Fruit fly (Drosophila melanogaster) whole organism, embryonic: ENCODE results near the gene endos.

ENCODE experiments used
- Ada2b ChIP-seq: fragments of 200-800 bp; sonication (Bioruptor generic); IDR thresholded peaks from 2 replicates; pipeline ENCODE4 v1.3.6; 2022; ENCODE audit warnings: missing biosample characterization, missing genetic modification characterization
- BtbVII ChIP-seq: fragments of 200-800 bp; sonication (Bioruptor generic); optimal IDR thresholded peaks from 3 replicates; lab custom pipeline; 2017; ENCODE audit warnings: missing biosample characterization, mild to moderate bottlenecking, missing genetic modification characterization
- CG11085 ChIP-seq: fragments of 200-800 bp; sonication (Bioruptor generic); IDR thresholded peaks from 2 replicates; pipeline ENCODE4 v1.3.6; 2022; ENCODE audit warnings: missing biosample characterization, missing genetic modification characterization
- CG11696 ChIP-seq: fragments of 200-800 bp; sonication (Bioruptor generic); IDR thresholded peaks from 2 replicates; pipeline ENCODE4 v1.3.6; 2022; ENCODE audit warnings: missing biosample characterization, missing genetic modification characterization
- CG14050 ChIP-seq: fragments of 200-800 bp; sonication (Bioruptor generic); IDR thresholded peaks from 3 replicates; pipeline ENCODE4 v1.3.6; 2022; ENCODE audit warnings: missing biosample characterization, missing genetic modification characterization
- CG14667 ChIP-seq: fragments of 200-800 bp; sonication (Bioruptor generic); IDR thresholded peaks from 2 replicates; pipeline ENCODE4 v1.3.6; 2022; ENCODE audit warnings: missing biosample characterization, missing genetic modification characterization
- CG15479 ChIP-seq: fragments of 200-800 bp; sonication (Bioruptor generic); optimal IDR thresholded peaks from 3 replicates; lab custom pipeline; 2019; ENCODE audit warnings: missing biosample characterization, mild to moderate bottlenecking, missing genetic modification characterization, moderate library complexity
- CG17186 ChIP-seq: fragments of 200-800 bp; sonication (Bioruptor generic); optimal IDR thresholded peaks from 3 replicates; lab custom pipeline; 2017; ENCODE audit warnings: missing biosample characterization, missing genetic modification reagents, missing genetic modification characterization
- CG17361 ChIP-seq: fragments of 200-800 bp; sonication (Bioruptor generic); IDR thresholded peaks from 3 replicates; pipeline ENCODE4 v1.3.6; 2022; ENCODE audit warnings: missing biosample characterization, missing genetic modification characterization
- CG17612 ChIP-seq: fragments of 200-800 bp; sonication (Bioruptor generic); IDR thresholded peaks from 2 replicates; pipeline ENCODE4 v1.3.6; 2022; ENCODE audit warnings: missing biosample characterization, missing genetic modification characterization
- CG31388 ChIP-seq: fragments of 200-800 bp; sonication (Bioruptor generic); optimal IDR thresholded peaks from 2 replicates; lab custom pipeline; 2016; ENCODE audit warnings: missing biosample characterization, missing genetic modification characterization
- CG3726 ChIP-seq: fragments of 200-800 bp; sonication (Bioruptor generic); IDR thresholded peaks from 3 replicates; pipeline ENCODE4, ENCODE4 v1.3.6; 2022; ENCODE audit warnings: missing biosample characterization, missing genetic modification characterization
- CG6272 ChIP-seq: fragments of 200-800 bp; sonication (Bioruptor generic); IDR thresholded peaks from 2 replicates; pipeline ENCODE4 v1.3.6; 2022; ENCODE audit warnings: missing biosample characterization, missing genetic modification characterization
- CG7271 ChIP-seq: fragments of 200-800 bp; sonication (Bioruptor generic); optimal IDR thresholded peaks from 2 replicates; lab custom pipeline; 2018; ENCODE audit warnings: missing biosample characterization, mild to moderate bottlenecking, missing genetic modification characterization, moderate library complexity
- CrebB ChIP-seq: fragments of 200-800 bp; sonication (Bioruptor generic); optimal IDR thresholded peaks from 3 replicates; lab custom pipeline; 2018; ENCODE audit warnings: missing biosample characterization, mild to moderate bottlenecking, missing genetic modification characterization
- D ChIP-seq, 2 experiments: fragments of 200-800 bp in 1 of 2; fragments of >200 bp in 1 of 2; sonication (Bioruptor generic) in 1 of 2; optimal IDR thresholded peaks; 2 replicates in 1 of 2; 3 replicates in 1 of 2; lab custom pipeline; 2017; ENCODE audit warnings: mild to moderate bottlenecking in 1 of 2, missing biosample characterization in 1 of 2, missing genetic modification characterization in 1 of 2, missing genetic modification reagents in 1 of 2
- Dp ChIP-seq: fragments of 200-800 bp; sonication (Bioruptor generic); optimal IDR thresholded peaks from 2 replicates; lab custom pipeline; 2018; ENCODE audit warnings: missing biosample characterization, mild to moderate bottlenecking, missing genetic modification characterization, moderate library complexity
- Elba2 ChIP-seq: fragments of 200-800 bp; sonication (Bioruptor generic); optimal IDR thresholded peaks from 3 replicates; lab custom pipeline; 2016; ENCODE audit warnings: missing biosample characterization, missing genetic modification characterization
- Lhr ChIP-seq: fragments of 200-800 bp; sonication (Bioruptor generic); optimal IDR thresholded peaks from 3 replicates; lab custom pipeline; 2017; ENCODE audit warnings: mild to moderate bottlenecking, missing biosample characterization, missing genetic modification reagents, missing genetic modification characterization
- NC2α ChIP-seq: fragments of 200-800 bp; sonication (Bioruptor generic); optimal IDR thresholded peaks from 2 replicates; lab custom pipeline; 2016; ENCODE audit warnings: missing biosample characterization, missing genetic modification characterization
- NfI ChIP-seq: fragments of 200-800 bp; sonication (Bioruptor generic); optimal IDR thresholded peaks from 3 replicates; lab custom pipeline; 2018; ENCODE audit warnings: missing biosample characterization, mild to moderate bottlenecking, missing genetic modification characterization, moderate library complexity
- Vsx1 ChIP-seq: fragments of 200-800 bp; sonication (Bioruptor generic); optimal IDR thresholded peaks from 2 replicates; lab custom pipeline; 2017; ENCODE audit warnings: missing biosample characterization, mild to moderate bottlenecking, missing genetic modification characterization, missing genetic modification reagents
- ara ChIP-seq: fragments of 200-800 bp; sonication (Bioruptor generic); IDR thresholded peaks from 2 replicates; pipeline ENCODE4 v1.3.6; 2022; ENCODE audit warnings: missing biosample characterization, missing genetic modification characterization
- cad ChIP-seq: fragments of >200 bp; optimal IDR thresholded peaks from 2 replicates; lab custom pipeline; 2017; ENCODE audit warnings: missing biosample characterization, missing genetic modification characterization
- crol ChIP-seq: fragments of 200-800 bp; sonication (Bioruptor generic); IDR thresholded peaks from 2 replicates; pipeline ENCODE4 v1.3.6; 2022; ENCODE audit warnings: missing biosample characterization, missing genetic modification characterization
- dmrt11E ChIP-seq: fragments of 200-800 bp; sonication (Bioruptor generic); optimal IDR thresholded peaks from 3 replicates; lab custom pipeline; 2018; ENCODE audit warnings: missing biosample characterization, mild to moderate bottlenecking, missing genetic modification characterization, moderate library complexity
- exex ChIP-seq: fragments of 200-800 bp; sonication (Bioruptor generic); optimal IDR thresholded peaks from 4 replicates; lab custom pipeline; 2018; ENCODE audit warnings: missing biosample characterization, mild to moderate bottlenecking, missing genetic modification characterization, moderate library complexity
- hbn ChIP-seq: fragments of 200-800 bp; sonication (Bioruptor generic); IDR thresholded peaks from 2 replicates; pipeline ENCODE4 v1.3.6; 2022; ENCODE audit warnings: missing biosample characterization, missing genetic modification characterization; ENCODE audit not compliant: partially characterized antibody
- insv ChIP-seq, 2 experiments: fragments of 200-800 bp; sonication (Bioruptor generic); optimal IDR thresholded peaks; 3 replicates each; lab custom pipeline; 2016 to 2018; ENCODE audit warnings: missing biosample characterization in 2 of 2, missing genetic modification characterization in 2 of 2
- jing ChIP-seq: fragments of 200-800 bp; sonication (Bioruptor generic); optimal IDR thresholded peaks from 2 replicates; lab custom pipeline; 2018; ENCODE audit warnings: missing biosample characterization, mild to moderate bottlenecking, missing genetic modification characterization
- kni ChIP-seq: fragments of 200-800 bp; sonication (Bioruptor generic); optimal IDR thresholded peaks from 3 replicates; lab custom pipeline; 2017; ENCODE audit warnings: mild to moderate bottlenecking, missing biosample characterization, missing genetic modification reagents, missing genetic modification characterization
- lab ChIP-seq: fragments of 200-800 bp; sonication (Bioruptor generic); optimal IDR thresholded peaks from 3 replicates; lab custom pipeline; 2017; ENCODE audit warnings: missing biosample characterization, missing genetic modification characterization, mild to moderate bottlenecking, moderate library complexity, missing genetic modification reagents
- nerfin-1 ChIP-seq: fragments of 200-800 bp; sonication (Bioruptor generic); optimal IDR thresholded peaks from 3 replicates; lab custom pipeline; 2019; ENCODE audit warnings: missing biosample characterization, mild to moderate bottlenecking, missing genetic modification characterization, moderate library complexity
- org-1 ChIP-seq: fragments of 200-800 bp; sonication (Bioruptor generic); optimal IDR thresholded peaks from 2 replicates; lab custom pipeline; 2017; ENCODE audit warnings: missing biosample characterization, missing genetic modification characterization
- prd ChIP-seq, 3 experiments: fragments of >200 bp in 2 of 3; fragments of 200-800 bp in 1 of 3; sonication (Bioruptor generic) in 1 of 3; optimal IDR thresholded peaks in 2 of 3; IDR thresholded peaks in 1 of 3; 2 replicates in 2 of 3; 3 replicates in 1 of 3; pipeline versions ENCODE4 v1.3.6 to Lab custom; 2017 to 2022; ENCODE audit warnings: missing biosample characterization in 1 of 3, missing genetic modification characterization in 1 of 3
- ro ChIP-seq: fragments of 200-800 bp; sonication (Bioruptor generic); IDR thresholded peaks from 2 replicates; pipeline ENCODE4 v1.3.6; 2022; ENCODE audit warnings: missing biosample characterization, missing genetic modification characterization
- row ChIP-seq: fragments of 200-800 bp; sonication (Bioruptor generic); IDR thresholded peaks from 3 replicates; pipeline ENCODE4 v1.3.6; 2022; ENCODE audit warnings: missing biosample characterization, missing genetic modification characterization
- scrt ChIP-seq: fragments of 200-800 bp; sonication (Bioruptor generic); optimal IDR thresholded peaks from 2 replicates; lab custom pipeline; 2018; ENCODE audit warnings: missing biosample characterization, mild to moderate bottlenecking, missing genetic modification characterization, moderate library complexity
- sens ChIP-seq: fragments of 200-800 bp; sonication (Bioruptor generic); peaks from one replicate; lab custom pipeline; 2016; ENCODE audit warnings: missing biosample characterization, missing genetic modification characterization
- tll ChIP-seq, 2 experiments: fragments of 200-800 bp in 1 of 2; fragments of >200 bp in 1 of 2; sonication (Bioruptor generic) in 1 of 2; optimal IDR thresholded peaks; 2 replicates each; lab custom pipeline; 2017 to 2019; ENCODE audit warnings: missing biosample characterization in 2 of 2, missing genetic modification characterization in 2 of 2, mild to moderate bottlenecking in 1 of 2, moderate library complexity in 1 of 2
- vfl ChIP-seq: fragments of 200-800 bp; sonication (Bioruptor generic); optimal IDR thresholded peaks from 2 replicates; lab custom pipeline; 2016; ENCODE audit warnings: missing biosample characterization, missing genetic modification characterization
- vvl ChIP-seq: fragments of 200-800 bp; sonication (Bioruptor generic); IDR thresholded peaks from 2 replicates; pipeline ENCODE4 v1.3.6; 2022; ENCODE audit warnings: missing biosample characterization, missing genetic modification characterization
- zen ChIP-seq: fragments of 200-800 bp; sonication (Bioruptor generic); optimal IDR thresholded peaks from 3 replicates; lab custom pipeline; 2018; ENCODE audit warnings: missing biosample characterization, mild to moderate bottlenecking, missing genetic modification characterization, moderate library complexity
- zfh2 ChIP-seq: fragments of 200-800 bp; sonication (Bioruptor generic); optimal IDR thresholded peaks from 2 replicates; lab custom pipeline; 2016; ENCODE audit warnings: missing biosample characterization, missing genetic modification characterization

The endos gene

DNA sequence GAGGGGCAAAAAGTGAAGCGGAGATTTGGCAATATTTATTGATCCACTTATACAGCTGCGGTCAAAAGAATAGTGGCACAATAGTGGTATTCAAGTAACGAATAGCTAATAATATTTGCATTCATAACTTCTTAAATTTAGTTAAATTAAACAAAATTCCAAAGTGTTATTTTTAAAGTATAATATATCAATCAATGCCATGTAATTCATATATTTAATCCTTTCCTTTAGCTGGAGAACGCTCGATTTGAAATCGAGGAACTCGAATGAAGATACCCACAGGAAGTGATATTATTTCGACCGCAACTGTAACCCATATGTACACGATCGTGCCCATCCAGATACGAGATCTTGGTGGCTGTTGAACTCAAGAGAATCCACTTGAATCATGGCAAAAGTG, 47.7 kb upstream of the endos start:
- TF ChIP-seq CG11696 (GFP tag; lab: Robert Waterston, UW) = peak; percentile 28; the same call in 1 of the 2 replicates
- no peak for TF ChIP-seq scrt (GFP tag; lab: Kevin White, UChicago)
- TF ChIP-seq BtbVII (GFP tag; lab: Kevin White, UChicago) = no peak

dm6 chr3L:14078227-14078626, 46.7 kb upstream of the endos start:
- no peak for TF ChIP-seq CG14050 (GFP tag; lab: Robert Waterston, UW)
- peak; percentile 55 for TF ChIP-seq sens
- TF ChIP-seq, all 482 proteins: peak for 1

dm6 chr3L:14076559-14076958, 45.1 kb upstream of the endos start:
- TF ChIP-seq CG7271 (tag; lab: Kevin White, UChicago) = no peak
- peak; percentile 13 for TF ChIP-seq zen (tag; lab: Kevin White, UChicago)
- peak; percentile 82 for TF ChIP-seq cad (GFP tag; lab: Kevin White, UChicago)
- TF ChIP-seq tll (GFP tag; optimal IDR thresholded peaks at IDR 0.05; lab: Kevin White, UChicago) = peak in 1 of 2 experiments; percentile 75
- peak; percentile 74 for TF ChIP-seq kni
- TF ChIP-seq prd (optimal IDR thresholded peaks at IDR 0.05; lab: Kevin White, UChicago) = no peak
- peak; percentile 7; the same call in 1 of the 3 replicates for TF ChIP-seq prd (GFP tag; IDR thresholded peaks at IDR 0.05; lab: Robert Waterston, UW)
- TF ChIP-seq insv (GFP tag; optimal IDR thresholded peaks at IDR 0.05; lab: Kevin White, UChicago) = peak in 1 of 2 experiments; percentile 47
- TF ChIP-seq D (optimal IDR thresholded peaks at IDR 0.05; lab: Kevin White, UChicago) = peak; percentile 29
- TF ChIP-seq D (GFP tag; optimal IDR thresholded peaks at IDR 0.05; lab: Kevin White, UChicago) = no peak
- TF ChIP-seq vvl = peak; percentile 56
- no peak for TF ChIP-seq zfh2 (GFP tag; lab: Kevin White, UChicago)
- TF ChIP-seq Elba2 = peak; percentile 10
- TF ChIP-seq CG15479 (GFP tag; lab: Kevin White, UChicago) = peak; percentile 90
- 0 out of 3 replicates have a peak, but pooled peaks have one; percentile 15 for TF ChIP-seq CG3726 (GFP tag; lab: Robert Waterston, UW)
- no peak for TF ChIP-seq CG6272 (GFP tag; lab: Robert Waterston, UW)

DNA sequence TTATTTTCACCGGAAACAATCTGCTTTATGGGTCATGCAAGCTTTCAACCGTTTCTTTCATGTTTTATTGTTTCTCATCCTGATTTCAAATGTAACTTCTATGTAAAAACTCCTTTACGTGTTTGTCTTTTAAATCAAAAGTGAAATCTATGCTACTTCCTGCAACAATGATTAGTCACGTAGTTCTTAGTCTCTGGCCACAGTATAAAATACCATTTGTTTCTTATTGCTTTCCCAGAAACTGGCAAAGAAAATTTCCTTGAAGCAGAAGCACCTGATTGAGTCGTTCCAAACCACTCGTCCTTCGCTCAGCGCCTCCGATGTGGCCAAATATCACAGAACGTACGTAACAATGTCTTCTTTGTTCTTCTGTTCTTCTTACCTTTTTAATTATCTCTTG, 44.0 kb upstream of the endos start, which contains the start of gene btl:
Gene btl (plus strand): TSS at position 301 of the 400 bp plus-strand sequence.
- TF ChIP-seq CrebB (tag; lab: Kevin White, UChicago) = no peak
- no peak for TF ChIP-seq exex (tag; lab: Kevin White, UChicago)
- no peak for TF ChIP-seq hbn (GFP tag; lab: Robert Waterston, UW)
- no peak for TF ChIP-seq CG14667 (GFP tag; lab: Robert Waterston, UW)
- TF ChIP-seq NfI (GFP tag; lab: Kevin White, UChicago) = no peak
- TF ChIP-seq CG17612 (GFP tag; lab: Robert Waterston, UW) = no peak
- no peak for TF ChIP-seq org-1 (GFP tag; lab: Kevin White, UChicago)
- no peak for TF ChIP-seq ro
- TF ChIP-seq, all 482 proteins: peak for 0

- TF ChIP-seq CG11085 (GFP tag; lab: Robert Waterston, UW) (no peak), crol (GFP tag; lab: Robert Waterston, UW) (no peak), dmrt11E (tag; lab: Kevin White, UChicago) (no peak), CG31388 (GFP tag; lab: Kevin White, UChicago) (no peak), jing (no peak), ara (GFP tag; lab: Robert Waterston, UW) (no peak), CG17361 (GFP tag; lab: Robert Waterston, UW) (no peak), nerfin-1 (tag; lab: Kevin White, UChicago) (no peak), lab (no peak), CG17186 (GFP tag; lab: Kevin White, UChicago) (peak; percentile 74), row (GFP tag; lab: Robert Waterston, UW) (peak; percentile 54; the same call in 1 of the 3 replicates), Vsx1 (no peak), Dp (GFP tag; lab: Kevin White, UChicago) (peak; percentile 61), vfl (GFP tag; lab: Kevin White, UChicago) (no peak), Ada2b (GFP tag; lab: Robert Waterston, UW) (peak; percentile 47), Lhr (peak; percentile 17), NC2α (GFP tag; lab: Kevin White, UChicago) (no peak)
These were observed 40.1 kb upstream of the endos start, which contains the start of gene Pex1 for dm6 chr3L:14071621-14072020. Gene Pex1 (plus strand): TSS chr3L:14071892.
